Worm (Caenorhabditis elegans): ENCODE results near the gene txt-10.
A peak's percentile ranks its signal among the peaks of the same experiment; 100 is the strongest.

txt-10 gene

ce11 chrV:10532725-10533124 is at the start of gene txt-10:
TSS of gene txt-10 (minus strand) at chrV:10532825.
- TF ChIP-seq dao-5 (tag; optimal IDR thresholded peaks at IDR 0.05) (no peak), him-1 (tag; optimal IDR thresholded peaks at IDR 0.05) (no peak)

ce11 chrV:10581837-10582300 is 49.2 kb upstream of the txt-10 start, which contains the start of gene T21C9.6:
TSS of gene T21C9.6 (plus strand) at chrV:10581887.
- TF ChIP-seq W03F9.2 (tag; optimal IDR thresholded peaks at IDR 0.05): no peak
- no peak for TF ChIP-seq him-1 (tag; optimal IDR thresholded peaks at IDR 0.05)
- no peak for TF ChIP-seq dao-5 (tag; optimal IDR thresholded peaks at IDR 0.05)

DNA sequence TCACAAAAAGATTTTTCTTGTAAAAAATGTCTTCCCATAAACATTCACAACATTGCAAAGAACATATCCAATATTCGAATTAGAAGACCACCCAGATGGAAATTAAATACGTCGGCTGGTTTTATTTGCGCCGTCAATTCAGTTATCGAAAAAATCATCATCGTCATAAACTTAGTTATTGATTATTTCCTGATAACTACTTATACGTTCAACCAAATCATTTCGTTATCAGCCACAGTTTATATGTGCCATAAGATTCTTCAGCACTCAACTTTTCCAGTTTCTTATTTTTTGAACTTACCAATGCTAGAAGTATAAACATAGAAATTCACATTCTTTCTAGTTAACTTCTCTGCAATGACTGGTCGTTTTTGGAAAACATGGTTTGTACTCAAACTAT is 48.0 kb upstream of the txt-10 start:
- TF ChIP-seq him-1 (tag; optimal IDR thresholded peaks at IDR 0.05) (no peak), W03F9.2 (tag; optimal IDR thresholded peaks at IDR 0.05) (no peak), dao-5 (tag; optimal IDR thresholded peaks at IDR 0.05) (no peak)

DNA sequence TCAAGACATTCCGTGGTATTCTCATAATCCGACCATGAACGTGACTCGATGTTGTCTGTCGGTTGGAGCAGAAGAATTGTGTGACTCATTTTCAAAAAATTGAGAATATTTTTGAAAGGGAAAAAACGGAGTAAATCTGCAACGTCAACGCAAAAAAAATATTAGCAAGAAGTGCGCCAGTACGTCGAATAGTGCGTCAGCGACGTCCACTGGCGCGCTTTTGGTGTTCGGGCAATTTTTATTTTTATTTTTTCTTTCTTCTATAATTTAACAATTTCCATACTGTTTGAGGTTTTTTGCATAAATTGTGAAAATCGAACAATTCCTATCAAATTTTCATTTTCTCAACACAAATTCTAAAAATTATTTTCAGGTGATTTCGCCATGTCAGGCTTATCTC is 46.3 kb upstream of the txt-10 start, which contains the start of the genes erh-1 and lpd-9:
Gene erh-1, minus strand, starts transcription at position 204 of the 400 bp plus-strand sequence.
Gene lpd-9, plus strand, starts transcription at position 368 of the 400 bp plus-strand sequence.
- TF ChIP-seq W03F9.2 (tag; optimal IDR thresholded peaks at IDR 0.05) (peak; percentile 76), dao-5 (tag; optimal IDR thresholded peaks at IDR 0.05) (no peak)

- TF ChIP-seq dao-5 (tag; optimal IDR thresholded peaks at IDR 0.05): no peak
- TF ChIP-seq W03F9.2 (tag; optimal IDR thresholded peaks at IDR 0.05): no peak
- no peak for TF ChIP-seq him-1 (tag; optimal IDR thresholded peaks at IDR 0.05)
Observed at ce11 chrV:10578226-10578625, 45.6 kb upstream of the txt-10 start, which contains the start of gene mics-1. TSS of gene mics-1 (minus strand) at chrV:10578326.

DNA sequence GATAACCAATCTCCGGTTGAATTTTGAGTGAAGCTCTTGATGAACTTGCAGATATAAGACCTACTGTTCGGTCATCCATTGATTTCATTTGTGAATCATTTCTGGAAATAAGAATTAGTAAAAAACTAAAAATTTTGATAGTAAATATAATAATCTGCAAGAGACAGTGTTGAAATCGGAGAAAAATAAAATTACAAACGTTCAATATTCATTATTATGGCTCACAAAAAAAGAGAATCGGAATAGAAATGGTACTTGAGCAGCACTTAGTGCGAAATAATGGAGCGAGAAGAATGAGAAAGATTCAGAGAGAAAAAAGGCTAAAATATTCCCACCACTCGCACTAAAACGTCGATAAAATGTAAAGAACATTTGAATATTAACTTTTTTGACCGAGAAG is 43.7 kb upstream of the txt-10 start, which contains the start of gene vps-54:
Gene vps-54, minus strand, starts transcription at position 101 of the 400 bp plus-strand sequence.
- no peak for TF ChIP-seq dao-5 (tag; optimal IDR thresholded peaks at IDR 0.05)
- TF ChIP-seq him-1 (tag; optimal IDR thresholded peaks at IDR 0.05): no peak
- no peak for TF ChIP-seq W03F9.2 (tag; optimal IDR thresholded peaks at IDR 0.05)

DNA sequence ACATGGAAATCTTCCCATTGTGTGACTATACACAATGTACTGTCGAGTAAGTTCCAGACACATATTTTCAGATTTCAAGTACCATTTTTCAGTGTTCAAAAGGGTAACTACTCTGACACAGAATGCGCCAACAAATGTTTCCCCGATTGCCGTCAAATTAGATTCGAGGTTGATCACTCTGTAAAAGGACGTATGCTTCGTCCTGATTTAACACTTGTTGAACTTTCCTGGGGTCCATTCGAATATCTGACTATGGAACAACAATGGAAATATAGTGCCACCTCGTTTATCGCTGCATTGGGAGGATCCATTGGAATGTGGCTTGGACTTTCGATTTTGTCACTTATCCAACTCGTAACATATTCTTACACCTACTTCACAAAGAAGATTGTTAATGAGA is 41.6 kb upstream of the txt-10 start:
- TF ChIP-seq dao-5 (tag; optimal IDR thresholded peaks at IDR 0.05): no peak
- no peak for TF ChIP-seq W03F9.2 (tag; optimal IDR thresholded peaks at IDR 0.05)
- no peak for TF ChIP-seq him-1 (tag; optimal IDR thresholded peaks at IDR 0.05)

DNA sequence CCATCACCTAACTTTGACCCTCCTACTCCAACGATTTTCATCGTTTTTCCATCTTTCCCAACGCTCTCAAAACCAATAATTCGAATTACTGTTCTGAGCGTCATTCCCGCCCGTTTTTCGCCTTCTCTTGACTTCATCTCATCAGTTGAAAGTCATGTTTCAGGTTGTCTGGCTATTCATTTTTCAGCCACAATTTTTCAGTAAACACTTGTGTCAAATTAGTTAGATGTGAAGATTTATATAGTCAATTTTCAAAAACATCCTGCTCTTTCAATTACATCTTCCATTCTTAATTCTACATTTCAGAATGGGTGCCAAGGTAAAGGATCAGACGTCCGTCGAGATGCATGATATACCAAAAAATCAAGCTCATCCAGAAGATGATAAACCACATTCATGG is 40.0 kb upstream of the txt-10 start, which contains the start of gene del-6:
Gene del-6, plus strand, starts transcription at position 301 of the 400 bp plus-strand sequence.
- no peak for TF ChIP-seq dao-5 (tag; optimal IDR thresholded peaks at IDR 0.05)
- TF ChIP-seq W03F9.2 (tag; optimal IDR thresholded peaks at IDR 0.05): no peak
- no peak for TF ChIP-seq him-1 (tag; optimal IDR thresholded peaks at IDR 0.05)

DNA sequence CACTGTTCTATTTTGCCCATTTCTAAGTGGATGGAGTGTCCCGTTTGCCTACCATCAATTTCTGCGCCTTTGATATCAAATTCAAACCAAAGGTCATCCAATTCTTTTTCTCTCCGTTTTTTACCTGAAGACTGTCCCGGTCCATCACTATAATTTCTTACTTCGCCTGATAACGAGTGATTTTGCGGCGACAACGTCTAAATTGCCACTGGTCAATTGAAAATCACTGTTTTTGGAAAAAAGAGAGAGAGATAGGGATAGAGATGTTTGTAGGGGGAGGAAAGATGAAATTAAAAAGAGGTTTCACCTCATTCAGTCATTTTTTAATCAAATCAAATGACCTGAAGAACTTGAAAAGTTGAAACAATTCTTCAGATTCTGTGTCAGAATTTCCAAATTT is 38.9 kb upstream of the txt-10 start:
- TF ChIP-seq W03F9.2 (tag; optimal IDR thresholded peaks at IDR 0.05): no peak
- no peak for TF ChIP-seq dao-5 (tag; optimal IDR thresholded peaks at IDR 0.05)
- TF ChIP-seq him-1 (tag; optimal IDR thresholded peaks at IDR 0.05): no peak

DNA sequence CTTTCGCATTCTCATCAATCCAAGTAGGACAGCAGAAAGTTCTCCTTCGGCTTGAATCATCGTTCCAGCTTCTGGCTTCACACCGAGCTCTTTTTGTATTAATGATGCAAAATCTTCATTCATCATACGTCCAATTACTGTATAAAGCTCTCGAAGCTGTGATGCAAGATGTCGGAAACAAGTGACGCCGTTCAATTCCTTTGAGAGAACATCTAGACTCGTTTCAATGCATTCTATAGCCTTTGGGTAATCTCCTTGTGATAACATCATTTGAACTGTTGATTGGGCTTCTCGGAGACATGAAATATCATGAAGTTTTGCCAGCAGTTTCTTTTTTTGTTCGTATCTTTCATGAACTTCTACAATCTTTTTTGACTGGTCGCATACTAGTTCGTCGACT is 35.9 kb upstream of the txt-10 start:
- no peak for TF ChIP-seq dao-5 (tag; optimal IDR thresholded peaks at IDR 0.05)
- no peak for TF ChIP-seq W03F9.2 (tag; optimal IDR thresholded peaks at IDR 0.05)

DNA sequence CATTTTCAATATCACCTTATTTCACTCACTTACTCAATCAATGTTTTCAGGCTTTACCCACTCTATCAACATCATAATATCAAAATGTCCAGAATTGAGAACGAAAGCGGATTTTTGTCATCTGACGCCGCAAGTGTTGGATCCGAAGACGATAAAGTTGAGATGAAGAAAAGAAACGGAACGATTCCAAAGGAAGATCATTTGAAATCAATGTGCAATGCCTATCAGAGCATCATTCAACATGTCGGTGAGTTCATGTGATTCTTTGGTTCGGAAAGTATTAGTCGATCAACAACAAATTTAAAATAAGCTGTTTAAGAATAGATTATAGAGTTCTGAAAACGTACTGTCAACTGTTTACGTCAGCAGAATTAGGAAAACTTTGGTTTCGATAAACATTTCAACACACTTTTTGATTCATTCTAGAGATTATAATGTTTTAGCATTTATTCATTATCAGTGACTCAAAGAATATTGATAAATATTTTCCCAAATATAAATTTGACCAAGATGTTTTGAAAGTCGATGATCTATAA is 32.3 kb upstream of the txt-10 start, which contains the start of gene cat-4:
Gene cat-4, plus strand, starts transcription at position 51 of the 536 bp plus-strand sequence.
- TF ChIP-seq W03F9.2 (tag; optimal IDR thresholded peaks at IDR 0.05) (no peak), him-1 (tag; optimal IDR thresholded peaks at IDR 0.05) (no peak), dao-5 (tag; optimal IDR thresholded peaks at IDR 0.05) (no peak)

- no peak for TF ChIP-seq him-1 (tag; optimal IDR thresholded peaks at IDR 0.05)
Observed at ce11 chrV:10564140-10564539, 31.5 kb upstream of the txt-10 start.

- TF ChIP-seq W03F9.2 (tag; optimal IDR thresholded peaks at IDR 0.05): no peak
- no peak for TF ChIP-seq dao-5 (tag; optimal IDR thresholded peaks at IDR 0.05)
- no peak for TF ChIP-seq him-1 (tag; optimal IDR thresholded peaks at IDR 0.05)
Observed at ce11 chrV:10562817-10563216, 30.2 kb upstream of the txt-10 start.

- TF ChIP-seq dao-5 (tag; optimal IDR thresholded peaks at IDR 0.05): no peak
- TF ChIP-seq W03F9.2 (tag; optimal IDR thresholded peaks at IDR 0.05): no peak
- TF ChIP-seq him-1 (tag; optimal IDR thresholded peaks at IDR 0.05): no peak
Observed at ce11 chrV:10561632-10562031, 29.0 kb upstream of the txt-10 start.

ce11 chrV:10560621-10561020 is 28.0 kb upstream of the txt-10 start, which contains the start of gene col-152:
TSS of gene col-152 (plus strand) at chrV:10560921.
- TF ChIP-seq W03F9.2 (tag; optimal IDR thresholded peaks at IDR 0.05): no peak
- no peak for TF ChIP-seq dao-5 (tag; optimal IDR thresholded peaks at IDR 0.05)
- TF ChIP-seq him-1 (tag; optimal IDR thresholded peaks at IDR 0.05): no peak
